Worm (Caenorhabditis elegans): ENCODE results near the gene nhr-281.

nhr-281 gene

DNA sequence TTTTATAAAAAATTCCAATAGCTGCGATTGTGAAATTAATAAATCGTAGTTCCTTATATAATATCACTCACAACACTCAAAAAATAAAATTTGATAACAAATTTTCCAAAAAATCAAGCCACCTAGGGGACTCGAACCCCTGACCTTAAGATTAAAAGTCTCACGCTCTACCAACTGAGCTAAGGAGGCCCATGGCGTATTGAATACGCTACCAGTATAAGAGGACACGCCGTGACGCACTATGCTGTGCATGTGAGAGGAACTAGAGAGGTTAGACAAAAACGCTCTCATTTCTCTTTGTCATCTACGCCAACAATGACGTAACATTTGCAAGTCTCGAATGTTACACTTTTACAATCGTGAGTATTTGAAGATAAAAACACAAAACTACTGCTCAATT is 49.4 kb downstream of the nhr-281 start (continued):
- TF ChIP-seq nfya-1 (tag; optimal IDR thresholded peaks at IDR 0.05; ENCODE audit: borderline replicate concordance, insufficient read depth) (no peak), snpc-1.1 (tag; optimal IDR thresholded peaks at IDR 0.05; ENCODE audit: insufficient read depth) (peak; percentile 65), die-1 (tag; optimal IDR thresholded peaks at IDR 0.05) (peak; percentile 97), aptf-2 (GFP tag; conservative IDR thresholded peaks at IDR 0.05) (0 out of 2 replicates have a peak, but pooled peaks have one; percentile 41), D2030.7 (GFP tag; IDR thresholded peaks at IDR 0.05) (peak; percentile 83), mes-4 (tag; optimal IDR thresholded peaks at IDR 0.05) (peak; percentile 73), F57C9.4 (tag; optimal IDR thresholded peaks at IDR 0.05) (peak; percentile 23), lin-35 (GFP tag; optimal IDR thresholded peaks at IDR 0.05) (peak in 1 of 3 experiments; percentile 90), B0019.2 (GFP tag; conservative IDR thresholded peaks at IDR 0.05) (peak; percentile 58; the same call in 1 of the 2 replicates), F49E8.2 (tag; optimal IDR thresholded peaks at IDR 0.05; ENCODE audit: insufficient read depth) (peak; percentile 30), nfyb-1 (GFP tag; IDR thresholded peaks at IDR 0.05) (peak; percentile 93), hsf-1 (GFP tag; IDR thresholded peaks at IDR 0.05) (peak; percentile 46; the same call in 1 of the 2 replicates), hlh-26 (GFP tag; conservative IDR thresholded peaks at IDR 0.05) (0 out of 2 replicates have a peak, but pooled peaks have one; percentile 49), cebp-1 (GFP tag; IDR thresholded peaks at IDR 0.05) (peak; percentile 77), cebp-1 (tag; optimal IDR thresholded peaks at IDR 0.05) (peak; percentile 90), aptf-3 (GFP tag; IDR thresholded peaks at IDR 0.05) (peak; percentile 95), mcd-1 (GFP tag; IDR thresholded peaks at IDR 0.05) (no peak; the same call in none of the 2 replicates), bed-2 (GFP tag; IDR thresholded peaks at IDR 0.05) (peak; percentile 77), nhr-90 (tag; optimal IDR thresholded peaks at IDR 0.05) (peak; percentile 92), hrde-1 (tag; optimal IDR thresholded peaks at IDR 0.05; ENCODE audit: borderline replicate concordance) (peak; percentile 60), ceh-58 (GFP tag; IDR thresholded peaks at IDR 0.05) (peak; percentile 94; the same call in 1 of the 2 replicates), ztf-3 (GFP tag; optimal IDR thresholded peaks at IDR 0.05) (peak; percentile 61), lin-54 (GFP tag; optimal IDR thresholded peaks at IDR 0.05) (peak; percentile 74), atf-7 (tag; optimal IDR thresholded peaks at IDR 0.05) (peak; percentile 90), Y95B8A.8 (GFP tag; IDR thresholded peaks at IDR 0.05) (peak; percentile 74; the same call in 1 of the 2 replicates), nfya-2 (GFP tag; IDR thresholded peaks at IDR 0.05) (no peak), ets-4 (GFP tag; optimal IDR thresholded peaks at IDR 0.05) (peak; percentile 36), F33H1.4 (GFP tag; IDR thresholded peaks at IDR 0.05) (no peak), F22D6.2 (tag; optimal IDR thresholded peaks at IDR 0.05) (peak; percentile 61), ztf-6 (GFP tag; IDR thresholded peaks at IDR 0.05) (peak; percentile 82; the same call in 1 of the 2 replicates), K11D2.4 (GFP tag; IDR thresholded peaks at IDR 0.05) (peak; percentile 90), zfh-2 (GFP tag; conservative IDR thresholded peaks at IDR 0.05) (no peak), zim-3 (tag; optimal IDR thresholded peaks at IDR 0.05) (peak; percentile 88), nhr-120 (GFP tag; IDR thresholded peaks at IDR 0.05) (no peak), lag-1 (GFP tag; IDR thresholded peaks at IDR 0.05) (peak; percentile 42; the same call in 1 of the 2 replicates), lin-40 (tag; optimal IDR thresholded peaks at IDR 0.05) (peak; percentile 91), unc-130 (GFP tag; optimal IDR thresholded peaks at IDR 0.05) (peak; percentile 51), ZK185.1 (tag; optimal IDR thresholded peaks at IDR 0.05; ENCODE audit: poor library complexity, severe bottlenecking) (peak; percentile 93), madf-8 (GFP tag; conservative IDR thresholded peaks at IDR 0.05) (no peak), ceh-91 (GFP tag; IDR thresholded peaks at IDR 0.05) (no peak), snpc-3.4 (tag; optimal IDR thresholded peaks at IDR 0.05) (peak; percentile 89), ztf-28 (GFP tag; IDR thresholded peaks at IDR 0.05) (peak; percentile 84), akir-1 (GFP tag; optimal IDR thresholded peaks at IDR 0.05) (no peak), madf-10 (tag; optimal IDR thresholded peaks at IDR 0.05) (peak; percentile 91), snpc-1.3 (tag; optimal IDR thresholded peaks at IDR 0.05; ENCODE audit: insufficient read depth) (peak; percentile 92)

All from whole organism, young adult.